Worm (Caenorhabditis elegans) whole organism, mixed stage, embryonic: ENCODE measurements around the gene F11C1.10.

ENCODE experiments used
- M03D4.4 ChIP-seq: sonication (generic microtip); optimal IDR thresholded peaks from 2 replicates; lab custom pipeline; 2017; ENCODE audit warnings: mild to moderate bottlenecking, missing genetic modification characterization, missing compliant biosample characterization
- bed-3 ChIP-seq: fragments of 200-800 bp; sonication (Bioruptor generic); optimal IDR thresholded peaks from 3 replicates; lab custom pipeline; 2018; ENCODE audit warnings: mild to moderate bottlenecking, missing genetic modification characterization, moderate library complexity, missing compliant biosample characterization
- blmp-1 ChIP-seq: fragments of 150-350 bp; optimal IDR thresholded peaks from 2 replicates; lab custom pipeline; 2014; ENCODE audit warnings: missing biosample characterization, missing genetic modification characterization
- ceh-39 ChIP-seq: fragments of 150-350 bp; optimal IDR thresholded peaks from 2 replicates; lab custom pipeline; 2014; ENCODE audit warnings: missing biosample characterization, missing genetic modification characterization
- ceh-43 ChIP-seq: fragments of 200-800 bp; sonication (Bioruptor generic); optimal IDR thresholded peaks from 2 replicates; lab custom pipeline; 2018; ENCODE audit warnings: mild to moderate bottlenecking, missing genetic modification characterization, moderate library complexity, missing compliant biosample characterization
- ceh-83 ChIP-seq: fragments of 200-800 bp; sonication (Bioruptor generic); optimal IDR thresholded peaks from 2 replicates; lab custom pipeline; 2018; ENCODE audit warnings: mild to moderate bottlenecking, missing genetic modification characterization, missing compliant biosample characterization
- ces-1 ChIP-seq: fragments of 150-350 bp; optimal IDR thresholded peaks from 2 replicates; lab custom pipeline; 2014; ENCODE audit warnings: missing biosample characterization, missing genetic modification reagents, missing genetic modification characterization
- cnd-1 ChIP-seq: fragments of 200-800 bp; sonication (Bioruptor generic); optimal IDR thresholded peaks from 2 replicates; lab custom pipeline; 2018; ENCODE audit warnings: mild to moderate bottlenecking, missing genetic modification characterization, missing compliant biosample characterization
- drap-1 ChIP-seq: fragments of 200-800 bp; sonication (Bioruptor generic); optimal IDR thresholded peaks from 3 replicates; lab custom pipeline; 2018; ENCODE audit warnings: mild to moderate bottlenecking, missing genetic modification characterization, missing compliant biosample characterization
- elt-1 ChIP-seq: sonication (generic microtip); optimal IDR thresholded peaks from 2 replicates; lab custom pipeline; 2017; ENCODE audit warnings: missing genetic modification characterization, mild to moderate bottlenecking, missing compliant biosample characterization, antibody characterized with exemption, moderate library complexity, borderline replicate concordance; ENCODE audit not compliant: insufficient read depth
- elt-3 ChIP-seq: fragments of 150-350 bp; optimal IDR thresholded peaks from 2 replicates; lab custom pipeline; 2014; ENCODE audit warnings: missing biosample characterization, missing genetic modification characterization
- flh-1 ChIP-seq: fragments of 200-800 bp; sonication (Bioruptor generic); optimal IDR thresholded peaks from 2 replicates; lab custom pipeline; 2018; ENCODE audit warnings: mild to moderate bottlenecking, missing genetic modification characterization, moderate library complexity, missing compliant biosample characterization
- ham-2 ChIP-seq: fragments of 200-800 bp; sonication (Bioruptor generic); optimal IDR thresholded peaks from 2 replicates; lab custom pipeline; 2018; ENCODE audit warnings: mild to moderate bottlenecking, missing genetic modification characterization, missing compliant biosample characterization
- hlh-1 ChIP-seq: fragments of 150-350 bp; optimal IDR thresholded peaks from 2 replicates; lab custom pipeline; 2014; ENCODE audit warnings: missing biosample characterization, missing genetic modification reagents, missing genetic modification characterization
- lin-13 ChIP-seq: fragments of 150-350 bp; optimal IDR thresholded peaks from 2 replicates; lab custom pipeline; 2014; ENCODE audit warnings: missing biosample characterization, missing genetic modification characterization
- lin-32 ChIP-seq: fragments of 200-800 bp; sonication (Bioruptor generic); optimal IDR thresholded peaks from 2 replicates; lab custom pipeline; 2018; ENCODE audit warnings: mild to moderate bottlenecking, missing genetic modification characterization, missing compliant biosample characterization
- mab-5 ChIP-seq: fragments of 150-350 bp; optimal IDR thresholded peaks from 2 replicates; lab custom pipeline; 2014; ENCODE audit warnings: missing biosample characterization, missing genetic modification characterization
- mls-2 ChIP-seq: sonication (generic microtip); optimal IDR thresholded peaks from 2 replicates; lab custom pipeline; 2016; ENCODE audit warnings: mild to moderate bottlenecking, missing genetic modification characterization, moderate library complexity, missing compliant biosample characterization
- nhr-12 ChIP-seq: fragments of 150-350 bp; optimal IDR thresholded peaks from 2 replicates; lab custom pipeline; 2014; ENCODE audit warnings: missing biosample characterization, missing genetic modification characterization
- nhr-2 ChIP-seq: fragments of 150-350 bp; optimal IDR thresholded peaks from 2 replicates; lab custom pipeline; 2014; ENCODE audit warnings: missing biosample characterization, missing genetic modification characterization
- nhr-237 ChIP-seq: fragments of 150-350 bp; optimal IDR thresholded peaks from 2 replicates; lab custom pipeline; 2014; ENCODE audit warnings: missing biosample characterization, missing genetic modification characterization
- nhr-76 ChIP-seq: sonication (generic microtip); optimal IDR thresholded peaks from 2 replicates; lab custom pipeline; 2017; ENCODE audit warnings: missing biosample characterization, missing genetic modification characterization
- sem-2 ChIP-seq: fragments of 200-800 bp; sonication (Bioruptor generic); optimal IDR thresholded peaks from 2 replicates; lab custom pipeline; 2018; ENCODE audit warnings: mild to moderate bottlenecking, missing genetic modification characterization, missing compliant biosample characterization
- snpc-4 ChIP-seq: fragments of 150-350 bp; optimal IDR thresholded peaks from 2 replicates; lab custom pipeline; 2014; ENCODE audit warnings: missing biosample characterization, missing genetic modification characterization
- sptf-1 ChIP-seq: sonication (generic microtip); optimal IDR thresholded peaks from 2 replicates; lab custom pipeline; 2017; ENCODE audit warnings: mild to moderate bottlenecking, missing genetic modification characterization, moderate library complexity, missing compliant biosample characterization
- tbx-8 ChIP-seq: fragments of 200-800 bp; sonication (Bioruptor generic); optimal IDR thresholded peaks from 2 replicates; lab custom pipeline; 2018; ENCODE audit warnings: mild to moderate bottlenecking, missing genetic modification characterization, moderate library complexity, missing compliant biosample characterization
- unc-120 ChIP-seq: sonication (generic microtip); optimal IDR thresholded peaks from 2 replicates; lab custom pipeline; 2017; ENCODE audit warnings: missing genetic modification characterization, missing compliant biosample characterization; ENCODE audit not compliant: poor library complexity, severe bottlenecking
- unc-39 ChIP-seq: fragments of 150-350 bp; optimal IDR thresholded peaks from 2 replicates; lab custom pipeline; 2014; ENCODE audit warnings: missing biosample characterization, missing genetic modification characterization
- unc-62 ChIP-seq: fragments of 150-350 bp; optimal IDR thresholded peaks from 2 replicates; lab custom pipeline; 2014; ENCODE audit warnings: missing biosample characterization, missing genetic modification reagents, missing genetic modification characterization
- zip-8 ChIP-seq: fragments of 150-350 bp; optimal IDR thresholded peaks from 2 replicates; lab custom pipeline; 2014; ENCODE audit warnings: missing biosample characterization, missing genetic modification characterization

F11C1.10 gene

ce11 chrX:12990529-12991520 lies 13.9 kb downstream of the F11C1.10 start, which contains the start of the genes F11C1.1 and vwa-8:
Gene F11C1.1 (minus strand): TSS chrX:12990579.
Gene vwa-8 (plus strand): TSS chrX:12991470.
- TF ChIP-seq blmp-1 (tag; lab: Kevin White, UChicago) (no peak), ham-2 (GFP tag; lab: Kevin White, UChicago) (no peak), lin-13 (no peak), drap-1 (no peak), ceh-43 (GFP tag; lab: Kevin White, UChicago) (no peak), mab-5 (tag; lab: Kevin White, UChicago) (no peak), ceh-39 (tag; lab: Kevin White, UChicago) (peak; percentile 29)

- TF ChIP-seq ceh-43 (GFP tag; lab: Kevin White, UChicago) (no peak), zip-8 (peak; percentile 92), flh-1 (GFP tag; lab: Kevin White, UChicago) (no peak), nhr-76 (tag; lab: Kevin White, UChicago) (no peak), nhr-237 (no peak), bed-3 (GFP tag; lab: Kevin White, UChicago) (no peak), sem-2 (GFP tag; lab: Kevin White, UChicago) (no peak)
These were observed 19.3 kb downstream of the F11C1.10 start for ce11 chrX:12996161-12996560.

ce11 chrX:12999567-12999966 lies 22.7 kb downstream of the F11C1.10 start:
- TF ChIP-seq unc-39 (tag; lab: Kevin White, UChicago) = no peak
- TF ChIP-seq zip-8 = peak; percentile 66
- TF ChIP-seq, all 35 proteins: peak for 1

ce11 chrX:13000837-13001236 lies 24.0 kb downstream of the F11C1.10 start:
- no peak for TF ChIP-seq lin-13
- TF ChIP-seq ces-1 (GFP tag; lab: Kevin White, UChicago) = no peak
- TF ChIP-seq cnd-1 (tag; lab: Kevin White, UChicago) = no peak
- TF ChIP-seq drap-1 = no peak
- no peak for TF ChIP-seq nhr-237
- no peak for TF ChIP-seq zip-8
- no peak for TF ChIP-seq sptf-1 (tag; lab: Kevin White, UChicago)
- TF ChIP-seq elt-3 = no peak
- TF ChIP-seq, all 35 proteins: peak for 0

ce11 chrX:13002322-13002721 lies 25.4 kb downstream of the F11C1.10 start:
- TF ChIP-seq snpc-4 (tag; lab: Kevin White, UChicago) (no peak), ceh-83 (no peak), zip-8 (peak; percentile 76), unc-62 (peak; percentile 37), M03D4.4 (tag; lab: Kevin White, UChicago) (no peak), nhr-2 (tag; lab: Kevin White, UChicago) (peak; percentile 79), elt-1 (tag; lab: Kevin White, UChicago) (peak; percentile 75), sem-2 (GFP tag; lab: Kevin White, UChicago) (no peak), ceh-43 (GFP tag; lab: Kevin White, UChicago) (no peak)

- TF ChIP-seq blmp-1 (tag; lab: Kevin White, UChicago) (peak; percentile 88), M03D4.4 (tag; lab: Kevin White, UChicago) (no peak), ces-1 (GFP tag; lab: Kevin White, UChicago) (no peak), nhr-237 (no peak)
These were observed 26.2 kb downstream of the F11C1.10 start for ce11 chrX:13003092-13003491.

- no peak for TF ChIP-seq nhr-12 (tag; lab: Kevin White, UChicago)
- no peak for TF ChIP-seq mls-2 (tag; lab: Kevin White, UChicago)
- TF ChIP-seq zip-8 = peak; percentile 86
- no peak for TF ChIP-seq bed-3 (GFP tag; lab: Kevin White, UChicago)
- TF ChIP-seq nhr-2 (tag; lab: Kevin White, UChicago) = no peak
- no peak for TF ChIP-seq unc-120 (tag; lab: Kevin White, UChicago)
- no peak for TF ChIP-seq ceh-83
- TF ChIP-seq flh-1 (GFP tag; lab: Kevin White, UChicago) = no peak
- no peak for TF ChIP-seq sem-2 (GFP tag; lab: Kevin White, UChicago)
- TF ChIP-seq elt-1 (tag; lab: Kevin White, UChicago) = peak; percentile 91
- peak; percentile 28 for TF ChIP-seq ham-2 (GFP tag; lab: Kevin White, UChicago)
- no peak for TF ChIP-seq hlh-1 (tag; lab: Kevin White, UChicago)
- TF ChIP-seq ceh-43 (GFP tag; lab: Kevin White, UChicago) = no peak
- no peak for TF ChIP-seq cnd-1 (tag; lab: Kevin White, UChicago)
- no peak for TF ChIP-seq elt-3
- no peak for TF ChIP-seq ces-1 (GFP tag; lab: Kevin White, UChicago)
- TF ChIP-seq ceh-39 (tag; lab: Kevin White, UChicago) = no peak
- no peak for TF ChIP-seq tbx-8 (GFP tag; lab: Kevin White, UChicago)
- no peak for TF ChIP-seq lin-32 (GFP tag; lab: Kevin White, UChicago)
These were observed 27.7 kb downstream of the F11C1.10 start for ce11 chrX:13004491-13005093.
